Worm (Caenorhabditis elegans): Measurements from ENCODE around the gene C17C3.3.

Gene C17C3.3

ce11 chrII:5592857-5593256, 31.3 kb downstream of the C17C3.3 start:
- TF ChIP-seq jun-1 (tag; optimal IDR thresholded peaks at IDR 0.05) (no peak), nfya-1 (tag; optimal IDR thresholded peaks at IDR 0.05; ENCODE audit: insufficient read depth) (no peak), elt-1 (tag; optimal IDR thresholded peaks at IDR 0.05) (peak; percentile 66), ama-1 (optimal IDR thresholded peaks at IDR 0.05) (no peak)

ce11 chrII:5593377-5593932, 31.9 kb downstream of the C17C3.3 start, which contains the start of gene cdc-14:
Gene cdc-14 (minus strand): TSS chrII:5593427.
- TF ChIP-seq daf-12 (tag; optimal IDR thresholded peaks at IDR 0.05) (no peak), egl-5 (tag; optimal IDR thresholded peaks at IDR 0.05) (peak; percentile 87), mdl-1 (tag; optimal IDR thresholded peaks at IDR 0.05) (no peak), ztf-4 (tag; optimal IDR thresholded peaks at IDR 0.05) (no peak), ceh-9 (tag; optimal IDR thresholded peaks at IDR 0.05) (no peak), eor-1 (tag; optimal IDR thresholded peaks at IDR 0.05) (no peak), unc-62 (GFP tag; optimal IDR thresholded peaks at IDR 0.05) (no peak), lin-15B (tag; optimal IDR thresholded peaks at IDR 0.05) (peak; percentile 65), nhr-23 (tag; optimal IDR thresholded peaks at IDR 0.05) (peak; percentile 54), fos-1 (tag; optimal IDR thresholded peaks at IDR 0.05) (no peak), egl-27 (tag; optimal IDR thresholded peaks at IDR 0.05) (no peak), elt-3 (tag; optimal IDR thresholded peaks at IDR 0.05) (no peak), fkh-10 (GFP tag; optimal IDR thresholded peaks at IDR 0.05) (no peak), unc-39 (tag; optimal IDR thresholded peaks at IDR 0.05) (no peak), snpc-4 (tag; optimal IDR thresholded peaks at IDR 0.05) (peak; percentile 84), ceh-16 (tag; optimal IDR thresholded peaks at IDR 0.05) (no peak), lsy-12 (tag; optimal IDR thresholded peaks at IDR 0.05) (no peak), nhr-12 (tag; optimal IDR thresholded peaks at IDR 0.05) (no peak), zag-1 (tag; optimal IDR thresholded peaks at IDR 0.05) (no peak), nhr-43 (tag; optimal IDR thresholded peaks at IDR 0.05; ENCODE audit: poor library complexity, severe bottlenecking) (peak; percentile 22), nhr-25 (tag; optimal IDR thresholded peaks at IDR 0.05) (peak; percentile 94), sea-2 (GFP tag; optimal IDR thresholded peaks at IDR 0.05) (no peak), ceh-82 (tag; optimal IDR thresholded peaks at IDR 0.05) (no peak), elt-2 (tag; optimal IDR thresholded peaks at IDR 0.05) (peak; percentile 73), R02D3.7 (tag; optimal IDR thresholded peaks at IDR 0.05) (no peak), ZK546.5 (tag; optimal IDR thresholded peaks at IDR 0.05) (no peak), ama-1 (optimal IDR thresholded peaks at IDR 0.05) (no peak), nhr-28 (tag; optimal IDR thresholded peaks at IDR 0.05) (no peak), pha-4 (tag; optimal IDR thresholded peaks at IDR 0.05) (peak; percentile 78), nhr-77 (tag; optimal IDR thresholded peaks at IDR 0.05) (no peak), ztf-11 (tag; optimal IDR thresholded peaks at IDR 0.05) (no peak), fkh-2 (tag; optimal IDR thresholded peaks at IDR 0.05) (peak; percentile 38), pqm-1 (tag; optimal IDR thresholded peaks at IDR 0.05) (no peak), hmg-11 (tag; optimal IDR thresholded peaks at IDR 0.05) (peak; percentile 54), nfya-1 (tag; optimal IDR thresholded peaks at IDR 0.05; ENCODE audit: insufficient read depth) (peak; percentile 59), skn-1 (tag; optimal IDR thresholded peaks at IDR 0.05) (no peak), elt-1 (tag; optimal IDR thresholded peaks at IDR 0.05) (peak; percentile 53), aly-2 (tag; optimal IDR thresholded peaks at IDR 0.05) (no peak), nhr-237 (tag; optimal IDR thresholded peaks at IDR 0.05) (no peak), nhr-11 (tag; optimal IDR thresholded peaks at IDR 0.05) (no peak), lin-39 (tag; optimal IDR thresholded peaks at IDR 0.05) (peak; percentile 76), ceh-28 (tag; optimal IDR thresholded peaks at IDR 0.05) (peak; percentile 43), mml-1 (tag; optimal IDR thresholded peaks at IDR 0.05) (no peak), nhr-67 (tag; optimal IDR thresholded peaks at IDR 0.05) (no peak), nhr-76 (tag; optimal IDR thresholded peaks at IDR 0.05) (no peak), tbx-2 (tag; optimal IDR thresholded peaks at IDR 0.05) (no peak), jun-1 (tag; optimal IDR thresholded peaks at IDR 0.05) (peak; percentile 66)

Measured in whole organism, L3 larva.